Fruit fly (Drosophila melanogaster) S2 (cell line): Measurements from ENCODE around the gene CG9451.

Experiments
- CG8478 ChIP-seq: fragments of >200 bp; optimal IDR thresholded peaks from 2 replicates; lab custom pipeline; 2018
- CTCF ChIP-seq, 2 experiments: fragments of >200 bp; optimal IDR thresholded peaks; 2 replicates each; lab custom pipeline; 2018

dm6 chr3L:19486398-19486797, 14.2 kb downstream of the CG9451 start, which contains the start of gene brv1:
- TF ChIP-seq CTCF (optimal IDR thresholded peaks at IDR 0.05; lab: Kevin White, UChicago) = no peak
- no peak for TF ChIP-seq CG8478 (lab: Kevin White, UChicago)
